Fruit fly (Drosophila melanogaster) whole organism, embryonic: ENCODE results near the gene mRpL28.

Source experiments
- Antp ChIP-seq: fragments of 200-800 bp; sonication (Bioruptor generic); optimal IDR thresholded peaks from 3 replicates; lab custom pipeline; 2016; ENCODE audit warnings: missing biosample characterization, missing genetic modification characterization
- Blimp-1 ChIP-seq: fragments of 200-800 bp; sonication (Bioruptor generic); optimal IDR thresholded peaks from 3 replicates; lab custom pipeline; 2018; ENCODE audit warnings: missing biosample characterization, missing genetic modification characterization, mild to moderate bottlenecking, moderate library complexity, missing genetic modification reagents
- C15 ChIP-seq: fragments of 200-800 bp; sonication (Bioruptor generic); IDR thresholded peaks from 3 replicates; pipeline ENCODE4 v1.3.6; 2022; ENCODE audit warnings: missing biosample characterization, missing genetic modification characterization
- CG12155 ChIP-seq: fragments of 200-800 bp; sonication (Bioruptor generic); optimal IDR thresholded peaks from 3 replicates; lab custom pipeline; 2016; ENCODE audit warnings: missing biosample characterization, missing genetic modification characterization
- CG12391 ChIP-seq: fragments of 200-800 bp; sonication (Bioruptor generic); optimal IDR thresholded peaks from 3 replicates; lab custom pipeline; 2018; ENCODE audit warnings: missing biosample characterization, mild to moderate bottlenecking, missing genetic modification characterization, moderate library complexity
- CG14014 ChIP-seq: fragments of 200-800 bp; sonication (Bioruptor generic); IDR thresholded peaks from 2 replicates; pipeline ENCODE4 v1.3.6; 2022; ENCODE audit warnings: missing biosample characterization, missing genetic modification characterization
- CG14441 ChIP-seq: fragments of 200-800 bp; sonication (Bioruptor generic); IDR thresholded peaks from 2 replicates; pipeline ENCODE4 v1.3.6; 2022; ENCODE audit warnings: missing biosample characterization, missing genetic modification characterization
- CG15269 ChIP-seq: fragments of 200-800 bp; sonication (Bioruptor generic); optimal IDR thresholded peaks from 2 replicates; lab custom pipeline; 2018; ENCODE audit warnings: missing biosample characterization, mild to moderate bottlenecking, missing genetic modification characterization, moderate library complexity
- CG15514 ChIP-seq: fragments of 200-800 bp; sonication (Bioruptor generic); optimal IDR thresholded peaks from 3 replicates; lab custom pipeline; 2017; ENCODE audit warnings: missing biosample characterization, missing genetic modification characterization, mild to moderate bottlenecking, moderate library complexity, missing genetic modification reagents
- CG15696 ChIP-seq: fragments of 200-800 bp; sonication (Bioruptor generic); optimal IDR thresholded peaks from 2 replicates; lab custom pipeline; 2019; ENCODE audit warnings: missing biosample characterization, mild to moderate bottlenecking, missing genetic modification characterization, moderate library complexity
- CG17829 ChIP-seq: fragments of 200-800 bp; optimal IDR thresholded peaks from 2 replicates; lab custom pipeline; 2019; ENCODE audit warnings: missing biosample characterization, mild to moderate bottlenecking, missing genetic modification characterization, moderate library complexity
- CG2712 ChIP-seq: fragments of 200-800 bp; optimal IDR thresholded peaks from 3 replicates; lab custom pipeline; 2019; ENCODE audit warnings: missing biosample characterization, mild to moderate bottlenecking, missing genetic modification characterization, moderate library complexity
- CG43689 ChIP-seq: fragments of 200-800 bp; sonication (Bioruptor generic); IDR thresholded peaks from 2 replicates; pipeline ENCODE4 v1.3.6; 2022; ENCODE audit warnings: missing biosample characterization, missing genetic modification characterization
- CG4617 ChIP-seq: fragments of 200-800 bp; sonication (Bioruptor generic); optimal IDR thresholded peaks from 3 replicates; lab custom pipeline; 2016; ENCODE audit warnings: missing biosample characterization, missing genetic modification characterization, borderline replicate concordance
- CG4730 ChIP-seq: fragments of 200-800 bp; sonication (Bioruptor generic); IDR thresholded peaks from 2 replicates; pipeline ENCODE4 v1.3.6; 2022; ENCODE audit warnings: missing biosample characterization, missing genetic modification characterization
- CG6689 ChIP-seq: fragments of 200-800 bp; sonication (Bioruptor generic); IDR thresholded peaks from 2 replicates; pipeline ENCODE4 v1.3.6; 2022; ENCODE audit warnings: missing biosample characterization, missing genetic modification characterization
- CG6765 ChIP-seq: fragments of 200-800 bp; sonication (Bioruptor generic); optimal IDR thresholded peaks from 3 replicates; lab custom pipeline; 2017; ENCODE audit warnings: missing biosample characterization, mild to moderate bottlenecking, missing genetic modification characterization
- CG7372 ChIP-seq: fragments of 200-800 bp; sonication (Bioruptor generic); IDR thresholded peaks from 2 replicates; pipeline ENCODE4 v1.3.6; 2022; ENCODE audit warnings: missing biosample characterization, missing genetic modification characterization
- CG8388 ChIP-seq: fragments of 200-800 bp; sonication (Bioruptor generic); optimal IDR thresholded peaks from 2 replicates; lab custom pipeline; 2019; ENCODE audit warnings: missing biosample characterization, mild to moderate bottlenecking, missing genetic modification characterization, moderate library complexity
- CG8478 ChIP-seq: fragments of >200 bp; optimal IDR thresholded peaks from 2 replicates; lab custom pipeline; 2018
- D19A ChIP-seq: fragments of 200-800 bp; optimal IDR thresholded peaks from 3 replicates; lab custom pipeline; 2019; ENCODE audit warnings: missing biosample characterization, mild to moderate bottlenecking, missing genetic modification characterization, moderate library complexity
- Dp ChIP-seq: fragments of 200-800 bp; sonication (Bioruptor generic); optimal IDR thresholded peaks from 2 replicates; lab custom pipeline; 2018; ENCODE audit warnings: missing biosample characterization, mild to moderate bottlenecking, missing genetic modification characterization, moderate library complexity
- Hand ChIP-seq: fragments of 200-800 bp; sonication (Bioruptor generic); optimal IDR thresholded peaks from 2 replicates; lab custom pipeline; 2017; ENCODE audit warnings: mild to moderate bottlenecking, missing biosample characterization, missing genetic modification reagents, missing genetic modification characterization
- Hmx ChIP-seq: fragments of 200-800 bp; sonication (Bioruptor generic); optimal IDR thresholded peaks from 2 replicates; lab custom pipeline; 2016; ENCODE audit warnings: missing biosample characterization, missing genetic modification characterization
- Hr51 ChIP-seq, 2 experiments: fragments of 200-800 bp; sonication (Bioruptor generic); optimal IDR thresholded peaks; 2 replicates in 1 of 2; 3 replicates in 1 of 2; lab custom pipeline; 2016 to 2018; ENCODE audit warnings: missing biosample characterization in 2 of 2, missing genetic modification characterization in 2 of 2, mild to moderate bottlenecking in 1 of 2, moderate library complexity in 1 of 2
- NK7.1 ChIP-seq: fragments of 200-800 bp; sonication (Bioruptor generic); optimal IDR thresholded peaks from 3 replicates; lab custom pipeline; 2016; ENCODE audit warnings: missing biosample characterization, missing genetic modification characterization
- Nf-YC ChIP-seq: fragments of 200-800 bp; optimal IDR thresholded peaks from 3 replicates; lab custom pipeline; 2019; ENCODE audit warnings: missing biosample characterization, mild to moderate bottlenecking, missing genetic modification characterization, moderate library complexity
- Rx ChIP-seq: fragments of 200-800 bp; sonication (Bioruptor generic); IDR thresholded peaks from 2 replicates; pipeline ENCODE4 v1.3.6; 2022; ENCODE audit warnings: missing biosample characterization, missing genetic modification characterization
- ap ChIP-seq: fragments of 200-800 bp; sonication (Bioruptor generic); IDR thresholded peaks from 2 replicates; pipeline ENCODE4 v1.3.6; 2022; ENCODE audit warnings: missing biosample characterization, missing genetic modification characterization
- corto ChIP-seq: fragments of 200-800 bp; sonication (Bioruptor generic); optimal IDR thresholded peaks from 2 replicates; lab custom pipeline; 2016; ENCODE audit warnings: missing biosample characterization, mild to moderate bottlenecking, missing genetic modification characterization, moderate library complexity
- danr ChIP-seq: fragments of 200-800 bp; sonication (Bioruptor generic); IDR thresholded peaks from 2 replicates; pipeline ENCODE4 v1.3.6; 2022; ENCODE audit warnings: missing biosample characterization, missing genetic modification characterization
- dysf ChIP-seq: fragments of 200-800 bp; sonication (Bioruptor generic); IDR thresholded peaks from 3 replicates; pipeline ENCODE4 v1.3.6; 2022; ENCODE audit warnings: missing biosample characterization, missing genetic modification characterization
- grau ChIP-seq: fragments of 200-800 bp; optimal IDR thresholded peaks from 3 replicates; lab custom pipeline; 2019; ENCODE audit warnings: missing biosample characterization, mild to moderate bottlenecking, missing genetic modification characterization, moderate library complexity
- grn ChIP-seq: fragments of 200-800 bp; sonication (Bioruptor generic); optimal IDR thresholded peaks from 3 replicates; lab custom pipeline; 2017; ENCODE audit warnings: missing biosample characterization, missing genetic modification characterization
- gsb ChIP-seq: fragments of 200-800 bp; sonication (Bioruptor generic); IDR thresholded peaks from 2 replicates; pipeline ENCODE4 v1.3.6; 2022; ENCODE audit warnings: missing biosample characterization, missing genetic modification characterization
- hb ChIP-seq: fragments of 200-800 bp; sonication (Bioruptor generic); IDR thresholded peaks from 3 replicates; pipeline ENCODE4 v1.3.6; 2022; ENCODE audit warnings: missing biosample characterization, missing genetic modification characterization; ENCODE audit not compliant: partially characterized antibody
- insv ChIP-seq, 2 experiments: fragments of 200-800 bp; sonication (Bioruptor generic); optimal IDR thresholded peaks; 3 replicates each; lab custom pipeline; 2016 to 2018; ENCODE audit warnings: missing biosample characterization in 2 of 2, missing genetic modification characterization in 2 of 2
- mirr ChIP-seq: fragments of 200-800 bp; sonication (Bioruptor generic); optimal IDR thresholded peaks from 3 replicates; lab custom pipeline; 2018; ENCODE audit warnings: missing biosample characterization, mild to moderate bottlenecking, missing genetic modification characterization
- nom ChIP-seq: fragments of 200-800 bp; sonication (Bioruptor generic); optimal IDR thresholded peaks from 2 replicates; lab custom pipeline; 2017; ENCODE audit warnings: missing biosample characterization, missing genetic modification characterization, mild to moderate bottlenecking, moderate library complexity, missing genetic modification reagents
- psq ChIP-seq: fragments of 200-800 bp; sonication (Bioruptor generic); optimal IDR thresholded peaks from 2 replicates; lab custom pipeline; 2017; ENCODE audit warnings: missing biosample characterization, missing genetic modification characterization
- salm ChIP-seq: fragments of 200-800 bp; sonication (Bioruptor generic); optimal IDR thresholded peaks from 2 replicates; lab custom pipeline; 2018; ENCODE audit warnings: missing biosample characterization, mild to moderate bottlenecking, missing genetic modification characterization
- seq ChIP-seq: fragments of 200-800 bp; sonication (Bioruptor generic); IDR thresholded peaks from 2 replicates; pipeline ENCODE4 v1.3.6; 2022; ENCODE audit warnings: missing biosample characterization, missing genetic modification characterization
- sisA ChIP-seq: fragments of 200-800 bp; sonication (Bioruptor generic); IDR thresholded peaks from 2 replicates; pipeline ENCODE4 v1.3.6; 2022; ENCODE audit warnings: missing biosample characterization, missing genetic modification characterization
- ssp ChIP-seq: fragments of 200-800 bp; sonication (Bioruptor generic); IDR thresholded peaks from 2 replicates; pipeline ENCODE4 v1.3.6; 2022; ENCODE audit warnings: missing biosample characterization, missing genetic modification characterization
- trh ChIP-seq: fragments of 200-800 bp; sonication (Bioruptor generic); optimal IDR thresholded peaks from 2 replicates; lab custom pipeline; 2016; ENCODE audit warnings: missing biosample characterization, missing genetic modification characterization
- ttk ChIP-seq: fragments of 200-800 bp; sonication (Bioruptor generic); IDR thresholded peaks from 2 replicates; pipeline ENCODE4 v2.1.2; 2022; ENCODE audit warnings: missing biosample characterization, missing genetic modification characterization
- tx ChIP-seq: fragments of 200-800 bp; sonication (Bioruptor generic); optimal IDR thresholded peaks from 2 replicates; lab custom pipeline; 2016; ENCODE audit warnings: missing biosample characterization, missing genetic modification characterization
- vnd ChIP-seq: fragments of 200-800 bp; sonication (Bioruptor generic); IDR thresholded peaks from 3 replicates; pipeline ENCODE4 v1.3.6; 2022; ENCODE audit warnings: missing biosample characterization, missing genetic modification characterization; ENCODE audit not compliant: partially characterized antibody
- wdn ChIP-seq: fragments of 200-800 bp; sonication (Bioruptor generic); IDR thresholded peaks from 2 replicates; pipeline ENCODE4 v1.3.6; 2022; ENCODE audit warnings: missing biosample characterization, missing genetic modification characterization
- yki ChIP-seq: fragments of >200 bp; optimal IDR thresholded peaks from 3 replicates; lab custom pipeline; 2018
- z ChIP-seq: fragments of 200-800 bp; sonication (Bioruptor generic); IDR thresholded peaks from 3 replicates; pipeline ENCODE4 v1.3.6; 2022; ENCODE audit warnings: missing biosample characterization, missing genetic modification characterization

Gene mRpL28

DNA sequence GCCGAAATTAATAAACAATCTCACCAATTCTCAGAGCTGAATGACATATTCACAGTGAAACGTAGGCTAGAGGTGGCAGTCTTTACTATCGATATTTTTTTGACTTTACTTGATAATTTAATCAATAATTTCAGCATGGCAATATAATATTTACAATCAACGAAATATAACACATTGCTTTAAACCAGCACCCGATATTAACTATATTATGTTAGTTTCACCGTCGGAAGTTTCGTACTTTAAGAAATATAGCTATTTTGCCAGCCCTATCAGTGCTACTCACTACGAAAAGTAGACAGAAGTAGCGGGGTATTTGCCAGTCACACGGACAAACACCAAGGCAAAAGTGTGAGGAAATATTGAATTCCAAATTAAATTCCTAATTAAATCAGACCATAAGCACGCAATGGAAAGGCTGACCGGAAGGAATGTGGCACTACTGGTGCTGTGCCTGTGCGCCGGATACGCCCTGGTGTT is 37.0 kb downstream of the mRpL28 start, which contains the start of the genes CG31917, Tfb5 and SelT (continued):
- TF ChIP-seq CG15696 (tag; lab: Kevin White, UChicago) (peak; percentile 50), insv (GFP tag; optimal IDR thresholded peaks at IDR 0.05; lab: Kevin White, UChicago) (peak in 1 of 2 experiments; percentile 44), yki (lab: Kevin White, UChicago) (peak; percentile 52), Hand (GFP tag; lab: Kevin White, UChicago) (no peak), CG12155 (GFP tag; lab: Kevin White, UChicago) (peak; percentile 66), Blimp-1 (GFP tag; lab: Kevin White, UChicago) (no peak), CG2712 (tag; lab: Kevin White, UChicago) (peak; percentile 73), grau (tag; lab: Kevin White, UChicago) (peak; percentile 69), z (GFP tag; lab: Robert Waterston, UW) (no peak), hb (GFP tag; lab: Robert Waterston, UW) (peak; percentile 58; the same call in 1 of the 3 replicates), danr (peak; percentile 34; the same call in 1 of the 2 replicates), sisA (peak; percentile 59; the same call in 1 of the 2 replicates), Antp (GFP tag; lab: Kevin White, UChicago) (peak; percentile 55), CG17829 (tag; lab: Kevin White, UChicago) (peak; percentile 63), wdn (peak; percentile 31; the same call in 1 of the 2 replicates), mirr (GFP tag; lab: Kevin White, UChicago) (no peak), tx (GFP tag; lab: Kevin White, UChicago) (peak; percentile 47), nom (GFP tag; lab: Kevin White, UChicago) (no peak), CG43689 (GFP tag; lab: Robert Waterston, UW) (no peak), CG8388 (peak; percentile 35), ap (GFP tag; lab: Robert Waterston, UW) (no peak), CG15269 (tag; lab: Kevin White, UChicago) (no peak), trh (GFP tag; lab: Kevin White, UChicago) (no peak), corto (GFP tag; lab: Kevin White, UChicago) (no peak), CG4617 (peak; percentile 89), salm (tag; lab: Kevin White, UChicago) (peak; percentile 10), dysf (GFP tag; lab: Robert Waterston, UW) (peak; percentile 57; the same call in 1 of the 3 replicates), CG6689 (GFP tag; lab: Robert Waterston, UW) (no peak; the same call in 1 of the 2 replicates), CG14441 (GFP tag; lab: Robert Waterston, UW) (no peak), CG15514 (GFP tag; lab: Kevin White, UChicago) (peak; percentile 60), CG14014 (no peak), ttk (GFP tag; lab: Robert Waterston, UW) (no peak), Nf-YC (tag; lab: Kevin White, UChicago) (no peak), Hr51 (GFP tag; optimal IDR thresholded peaks at IDR 0.05; lab: Kevin White, UChicago) (peak; percentile 57 to 65), CG12391 (tag; lab: Kevin White, UChicago) (peak; percentile 82), Rx (GFP tag; lab: Robert Waterston, UW) (no peak), NK7.1 (no peak), psq (no peak), seq (no peak), CG8478 (lab: Kevin White, UChicago) (no peak), CG4730 (GFP tag; lab: Robert Waterston, UW) (no peak), CG6765 (no peak), vnd (GFP tag; lab: Robert Waterston, UW) (peak; percentile 69), CG7372 (GFP tag; lab: Robert Waterston, UW) (0 out of 2 replicates have a peak, but pooled peaks have one; percentile 21), grn (GFP tag; lab: Kevin White, UChicago) (no peak), Hmx (GFP tag; lab: Kevin White, UChicago) (no peak), D19A (no peak), Dp (peak; percentile 20), C15 (GFP tag; lab: Robert Waterston, UW) (no peak), ssp (GFP tag; lab: Robert Waterston, UW) (0 out of 2 replicates have a peak, but pooled peaks have one; percentile 23), gsb (GFP tag; lab: Robert Waterston, UW) (no peak)
